Fruit fly (Drosophila melanogaster) whole organism, embryonic: ENCODE measurements around the gene CG42798.

ENCODE experiments used
- ATbp ChIP-seq: fragments of 200-800 bp; sonication (Bioruptor generic); optimal IDR thresholded peaks from 2 replicates; lab custom pipeline; 2017; ENCODE audit warnings: missing biosample characterization, mild to moderate bottlenecking, missing genetic modification characterization, missing genetic modification reagents
- Antp ChIP-seq: fragments of 200-800 bp; sonication (Bioruptor generic); optimal IDR thresholded peaks from 3 replicates; lab custom pipeline; 2016; ENCODE audit warnings: missing biosample characterization, missing genetic modification characterization
- Asciz ChIP-seq: fragments of 200-800 bp; sonication (Bioruptor generic); optimal IDR thresholded peaks from 2 replicates; lab custom pipeline; 2017; ENCODE audit warnings: missing biosample characterization, mild to moderate bottlenecking, missing genetic modification characterization, missing genetic modification reagents
- Atf3 ChIP-seq: fragments of 200-800 bp; sonication (Bioruptor generic); optimal IDR thresholded peaks from 3 replicates; lab custom pipeline; 2016; ENCODE audit warnings: missing biosample characterization, missing genetic modification characterization
- CG10147 ChIP-seq: fragments of 200-800 bp; sonication (Bioruptor generic); optimal IDR thresholded peaks from 2 replicates; lab custom pipeline; 2019; ENCODE audit warnings: missing biosample characterization, mild to moderate bottlenecking, missing genetic modification characterization, moderate library complexity
- CG10321 ChIP-seq: fragments of 200-800 bp; sonication (Bioruptor generic); IDR thresholded peaks from 2 replicates; pipeline ENCODE4 v1.3.6; 2022; ENCODE audit warnings: missing biosample characterization, missing genetic modification characterization
- CG13775 ChIP-seq: fragments of 200-800 bp; sonication (Bioruptor generic); optimal IDR thresholded peaks from 3 replicates; lab custom pipeline; 2017; ENCODE audit warnings: missing biosample characterization, mild to moderate bottlenecking, missing genetic modification characterization
- CG1602 ChIP-seq: fragments of 200-800 bp; sonication (Bioruptor generic); optimal IDR thresholded peaks from 3 replicates; lab custom pipeline; 2016; ENCODE audit warnings: missing biosample characterization, missing genetic modification characterization
- CG17385 ChIP-seq: fragments of 200-800 bp; sonication (Bioruptor generic); optimal IDR thresholded peaks from 3 replicates; lab custom pipeline; 2018; ENCODE audit warnings: missing biosample characterization, mild to moderate bottlenecking, missing genetic modification characterization
- CG2889 ChIP-seq: fragments of 200-800 bp; sonication (Bioruptor generic); IDR thresholded peaks from 3 replicates; pipeline ENCODE4 v1.3.6; 2022; ENCODE audit warnings: missing biosample characterization, missing genetic modification characterization
- CG32772 ChIP-seq: fragments of 200-800 bp; sonication (Bioruptor generic); IDR thresholded peaks from 2 replicates; pipeline ENCODE4 v1.3.6; 2022; ENCODE audit warnings: missing biosample characterization, missing genetic modification characterization
- CG34422 ChIP-seq: fragments of 200-800 bp; sonication (Bioruptor generic); IDR thresholded peaks from 3 replicates; pipeline ENCODE4 v1.3.6; 2022; ENCODE audit warnings: missing biosample characterization, missing genetic modification characterization
- CG4820 ChIP-seq: fragments of 200-800 bp; sonication (Bioruptor generic); optimal IDR thresholded peaks from 3 replicates; lab custom pipeline; 2016; ENCODE audit warnings: missing biosample characterization, missing genetic modification characterization
- CG6175 ChIP-seq: fragments of 200-800 bp; sonication (Bioruptor generic); IDR thresholded peaks from 3 replicates; pipeline ENCODE4 v1.3.6; 2022; ENCODE audit warnings: missing biosample characterization, missing genetic modification characterization
- CG7786 ChIP-seq: fragments of 200-800 bp; sonication (Bioruptor generic); optimal IDR thresholded peaks from 2 replicates; lab custom pipeline; 2016; ENCODE audit warnings: missing biosample characterization, missing genetic modification characterization
- CG7928 ChIP-seq: fragments of 200-800 bp; sonication (Bioruptor generic); optimal IDR thresholded peaks from 2 replicates; lab custom pipeline; 2017; ENCODE audit warnings: missing biosample characterization, mild to moderate bottlenecking, missing genetic modification characterization
- CG9609 ChIP-seq: fragments of 200-800 bp; sonication (Bioruptor generic); optimal IDR thresholded peaks from 3 replicates; lab custom pipeline; 2016; ENCODE audit warnings: missing biosample characterization, missing genetic modification characterization
- Chrac-16 ChIP-seq: fragments of 200-800 bp; sonication (Bioruptor generic); optimal IDR thresholded peaks from 3 replicates; lab custom pipeline; 2016; ENCODE audit warnings: missing biosample characterization, missing genetic modification characterization
- CrebB ChIP-seq: fragments of 200-800 bp; sonication (Bioruptor generic); optimal IDR thresholded peaks from 3 replicates; lab custom pipeline; 2018; ENCODE audit warnings: missing biosample characterization, mild to moderate bottlenecking, missing genetic modification characterization
- D ChIP-seq, 2 experiments: fragments of 200-800 bp in 1 of 2; fragments of >200 bp in 1 of 2; sonication (Bioruptor generic) in 1 of 2; optimal IDR thresholded peaks; 2 replicates in 1 of 2; 3 replicates in 1 of 2; lab custom pipeline; 2017; ENCODE audit warnings: mild to moderate bottlenecking in 1 of 2, missing biosample characterization in 1 of 2, missing genetic modification characterization in 1 of 2, missing genetic modification reagents in 1 of 2
- Drgx ChIP-seq: fragments of 200-800 bp; sonication (Bioruptor generic); IDR thresholded peaks from 2 replicates; pipeline ENCODE4 v1.3.6; 2022; ENCODE audit warnings: missing biosample characterization, missing genetic modification characterization
- H2.0 ChIP-seq: fragments of 200-800 bp; sonication (Bioruptor generic); IDR thresholded peaks from 2 replicates; pipeline ENCODE4 v1.3.6; 2022; ENCODE audit warnings: missing biosample characterization, missing genetic modification characterization
- HHEX ChIP-seq: fragments of 200-800 bp; sonication (Bioruptor generic); optimal IDR thresholded peaks from 3 replicates; lab custom pipeline; 2017; ENCODE audit warnings: missing biosample characterization, mild to moderate bottlenecking, missing genetic modification characterization, missing genetic modification reagents
- Hr51 ChIP-seq, 2 experiments: fragments of 200-800 bp; sonication (Bioruptor generic); optimal IDR thresholded peaks; 2 replicates in 1 of 2; 3 replicates in 1 of 2; lab custom pipeline; 2016 to 2018; ENCODE audit warnings: missing biosample characterization in 2 of 2, missing genetic modification characterization in 2 of 2, mild to moderate bottlenecking in 1 of 2, moderate library complexity in 1 of 2
- Hsf ChIP-seq: fragments of 200-800 bp; sonication (Bioruptor generic); optimal IDR thresholded peaks from 3 replicates; lab custom pipeline; 2016; ENCODE audit warnings: missing biosample characterization, missing genetic modification characterization
- Lim3 ChIP-seq: fragments of 200-800 bp; sonication (Bioruptor generic); IDR thresholded peaks from 2 replicates; pipeline ENCODE4 v1.3.6; 2022; ENCODE audit warnings: missing biosample characterization, missing genetic modification characterization
- Oaz ChIP-seq: fragments of 200-800 bp; sonication (Bioruptor generic); IDR thresholded peaks from 2 replicates; pipeline ENCODE4 v1.3.6; 2022; ENCODE audit warnings: missing biosample characterization, missing genetic modification characterization
- Opbp ChIP-seq: fragments of 200-800 bp; sonication (Bioruptor generic); IDR thresholded peaks from 3 replicates; pipeline ENCODE4 v1.3.6; 2022; ENCODE audit warnings: missing biosample characterization, missing genetic modification characterization; ENCODE audit not compliant: partially characterized antibody
- Optix ChIP-seq: fragments of 200-800 bp; sonication (Bioruptor generic); IDR thresholded peaks from 3 replicates; pipeline ENCODE4 v1.3.6; 2022; ENCODE audit warnings: missing biosample characterization, missing genetic modification characterization
- Rx ChIP-seq: fragments of 200-800 bp; sonication (Bioruptor generic); IDR thresholded peaks from 2 replicates; pipeline ENCODE4 v1.3.6; 2022; ENCODE audit warnings: missing biosample characterization, missing genetic modification characterization
- Sox102F ChIP-seq: fragments of 200-800 bp; sonication (Bioruptor generic); optimal IDR thresholded peaks from 2 replicates; lab custom pipeline; 2018; ENCODE audit warnings: missing biosample characterization, mild to moderate bottlenecking, missing genetic modification characterization, moderate library complexity
- Spps ChIP-seq: fragments of 200-800 bp; sonication (Bioruptor generic); optimal IDR thresholded peaks from 2 replicates; lab custom pipeline; 2018; ENCODE audit warnings: missing biosample characterization, mild to moderate bottlenecking, missing genetic modification characterization
- Taf1 ChIP-seq: fragments of 200-800 bp; sonication (Bioruptor generic); IDR thresholded peaks from 2 replicates; pipeline ENCODE4 v1.3.6; 2022; ENCODE audit warnings: missing biosample characterization, missing genetic modification characterization
- ac ChIP-seq: fragments of 200-800 bp; sonication (Bioruptor generic); optimal IDR thresholded peaks from 3 replicates; lab custom pipeline; 2017; ENCODE audit warnings: missing biosample characterization, mild to moderate bottlenecking, missing genetic modification characterization
- ap ChIP-seq: fragments of 200-800 bp; sonication (Bioruptor generic); IDR thresholded peaks from 2 replicates; pipeline ENCODE4 v1.3.6; 2022; ENCODE audit warnings: missing biosample characterization, missing genetic modification characterization
- bowl ChIP-seq: fragments of 200-800 bp; sonication (Bioruptor generic); IDR thresholded peaks from 2 replicates; pipeline ENCODE4 v1.3.6; 2022; ENCODE audit warnings: missing biosample characterization, missing genetic modification characterization
- cato ChIP-seq: fragments of 200-800 bp; sonication (Bioruptor generic); optimal IDR thresholded peaks from 2 replicates; lab custom pipeline; 2016; ENCODE audit warnings: missing biosample characterization, missing genetic modification characterization, borderline replicate concordance
- chm ChIP-seq: fragments of 200-800 bp; sonication (Bioruptor generic); IDR thresholded peaks from 2 replicates; pipeline ENCODE4 v1.3.6; 2022; ENCODE audit warnings: missing biosample characterization, missing genetic modification characterization
- emc ChIP-seq: fragments of 200-800 bp; sonication (Bioruptor generic); optimal IDR thresholded peaks from 2 replicates; lab custom pipeline; 2016; ENCODE audit warnings: missing biosample characterization, missing genetic modification characterization
- ftz-f1 ChIP-seq: fragments of 200-800 bp; sonication (Bioruptor generic); optimal IDR thresholded peaks from 2 replicates; lab custom pipeline; 2016; ENCODE audit warnings: missing biosample characterization, missing genetic modification characterization
- kni ChIP-seq: fragments of 200-800 bp; sonication (Bioruptor generic); optimal IDR thresholded peaks from 3 replicates; lab custom pipeline; 2017; ENCODE audit warnings: mild to moderate bottlenecking, missing biosample characterization, missing genetic modification reagents, missing genetic modification characterization
- lola ChIP-seq, 3 experiments: fragments of >200 bp in 2 of 3; fragments of 200-800 bp in 1 of 3; sonication (Bioruptor generic) in 1 of 3; optimal IDR thresholded peaks; 2 replicates each; lab custom pipeline; 2017 to 2019; ENCODE audit warnings: missing biosample characterization in 3 of 3, missing genetic modification characterization in 3 of 3, mild to moderate bottlenecking in 1 of 3, moderate library complexity in 1 of 3
- nerfin-1 ChIP-seq: fragments of 200-800 bp; sonication (Bioruptor generic); optimal IDR thresholded peaks from 3 replicates; lab custom pipeline; 2019; ENCODE audit warnings: missing biosample characterization, mild to moderate bottlenecking, missing genetic modification characterization, moderate library complexity
- pho ChIP-seq: fragments of 200-800 bp; sonication (Bioruptor generic); optimal IDR thresholded peaks from 2 replicates; lab custom pipeline; 2016; ENCODE audit warnings: missing biosample characterization, missing genetic modification characterization
- phol ChIP-seq: fragments of 200-800 bp; sonication (Bioruptor generic); optimal IDR thresholded peaks from 3 replicates; lab custom pipeline; 2018; ENCODE audit warnings: missing biosample characterization, mild to moderate bottlenecking, missing genetic modification characterization, moderate library complexity
- salm ChIP-seq: fragments of 200-800 bp; sonication (Bioruptor generic); optimal IDR thresholded peaks from 2 replicates; lab custom pipeline; 2018; ENCODE audit warnings: missing biosample characterization, mild to moderate bottlenecking, missing genetic modification characterization
- ttk ChIP-seq: fragments of 200-800 bp; sonication (Bioruptor generic); IDR thresholded peaks from 2 replicates; pipeline ENCODE4 v2.1.2; 2022; ENCODE audit warnings: missing biosample characterization, missing genetic modification characterization
- vnd ChIP-seq: fragments of 200-800 bp; sonication (Bioruptor generic); IDR thresholded peaks from 3 replicates; pipeline ENCODE4 v1.3.6; 2022; ENCODE audit warnings: missing biosample characterization, missing genetic modification characterization; ENCODE audit not compliant: partially characterized antibody
- wek ChIP-seq: fragments of 200-800 bp; sonication (Bioruptor generic); optimal IDR thresholded peaks from 3 replicates; lab custom pipeline; 2018; ENCODE audit warnings: missing biosample characterization, mild to moderate bottlenecking, missing genetic modification characterization, moderate library complexity
- zen ChIP-seq: fragments of 200-800 bp; sonication (Bioruptor generic); optimal IDR thresholded peaks from 3 replicates; lab custom pipeline; 2018; ENCODE audit warnings: missing biosample characterization, mild to moderate bottlenecking, missing genetic modification characterization, moderate library complexity

CG42798 gene

DNA sequence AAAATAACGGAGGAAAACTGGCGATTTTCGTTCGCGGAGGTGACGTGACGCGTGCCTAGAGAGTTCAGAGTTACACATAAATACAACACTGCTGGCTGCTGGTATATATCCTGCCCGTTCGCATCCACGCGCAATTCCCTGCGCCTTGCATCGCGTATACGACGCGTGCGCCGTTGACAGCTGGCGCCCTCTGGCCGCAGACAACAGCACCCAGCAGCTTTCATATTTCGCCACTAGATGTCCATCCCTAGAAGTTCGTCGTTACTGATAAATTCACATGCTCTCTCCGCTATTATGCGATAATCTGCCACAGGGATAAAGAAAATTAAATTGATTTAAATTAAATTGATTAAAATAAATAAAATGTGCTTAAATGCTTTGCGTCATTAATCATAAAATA is 4.0 kb upstream of the CG42798 start, which contains the start of gene Sur-8 (continued):
- TF ChIP-seq H2.0: peak; percentile 62
- peak; percentile 26 for TF ChIP-seq Atf3 (GFP tag; lab: Kevin White, UChicago)
- no peak for TF ChIP-seq salm
- TF ChIP-seq CG2889 (GFP tag; lab: Robert Waterston, UW): no peak
- TF ChIP-seq cato (GFP tag; lab: Kevin White, UChicago): no peak
- TF ChIP-seq bowl (GFP tag; lab: Robert Waterston, UW): 0 out of 2 replicates have a peak, but pooled peaks have one; percentile 5
- peak; percentile 50; the same call in 2 of the 3 replicates for TF ChIP-seq Opbp
- peak; percentile 37; the same call in 1 of the 2 replicates for TF ChIP-seq ap (GFP tag; lab: Robert Waterston, UW)
- TF ChIP-seq ftz-f1 (GFP tag; lab: Kevin White, UChicago): peak; percentile 38
- TF ChIP-seq ac (GFP tag; lab: Kevin White, UChicago): no peak
- TF ChIP-seq Sox102F (GFP tag; lab: Kevin White, UChicago): peak; percentile 68
- TF ChIP-seq CG7786: no peak
- peak; percentile 70 for TF ChIP-seq Rx (GFP tag; lab: Robert Waterston, UW)
- no peak for TF ChIP-seq lola (GFP tag; optimal IDR thresholded peaks at IDR 0.05; lab: Kevin White, UChicago)
- TF ChIP-seq CG32772 (GFP tag; lab: Robert Waterston, UW): peak; percentile 29; the same call in 1 of the 2 replicates
- TF ChIP-seq vnd: no peak
- peak; percentile 30 for TF ChIP-seq ATbp (GFP tag; lab: Kevin White, UChicago)
- no peak for TF ChIP-seq CrebB (tag; lab: Kevin White, UChicago)
- peak; percentile 75 for TF ChIP-seq Optix (GFP tag; lab: Robert Waterston, UW)
- 0 out of 2 replicates have a peak, but pooled peaks have one; percentile 45 for TF ChIP-seq Oaz (GFP tag; lab: Robert Waterston, UW)
- peak; percentile 57 for TF ChIP-seq CG1602 (GFP tag; lab: Kevin White, UChicago)
- TF ChIP-seq Chrac-16 (GFP tag; lab: Kevin White, UChicago): peak; percentile 73
- peak; percentile 51 for TF ChIP-seq CG9609 (GFP tag; lab: Kevin White, UChicago)
- peak; percentile 52 for TF ChIP-seq CG4820
- TF ChIP-seq pho (GFP tag; lab: Kevin White, UChicago): peak; percentile 1
- TF ChIP-seq chm (GFP tag; lab: Robert Waterston, UW): no peak
- no peak for TF ChIP-seq Drgx
- TF ChIP-seq D (optimal IDR thresholded peaks at IDR 0.05; lab: Kevin White, UChicago): no peak
- TF ChIP-seq D (GFP tag; optimal IDR thresholded peaks at IDR 0.05; lab: Kevin White, UChicago): peak; percentile 45
- TF ChIP-seq CG13775 (GFP tag; lab: Kevin White, UChicago): peak; percentile 30
- TF ChIP-seq Hsf (GFP tag; lab: Kevin White, UChicago): peak; percentile 77
- no peak for TF ChIP-seq Asciz (GFP tag; lab: Kevin White, UChicago)
- peak; percentile 64 for TF ChIP-seq ttk (GFP tag; lab: Robert Waterston, UW)
- TF ChIP-seq CG34422: peak; percentile 58; the same call in 2 of the 3 replicates
- peak; percentile 70 for TF ChIP-seq Antp (GFP tag; lab: Kevin White, UChicago)
- TF ChIP-seq wek (GFP tag; lab: Kevin White, UChicago): peak; percentile 25
- no peak for TF ChIP-seq kni (GFP tag; lab: Kevin White, UChicago)
- TF ChIP-seq HHEX: peak; percentile 71
- TF ChIP-seq zen (tag; lab: Kevin White, UChicago): peak; percentile 53
- no peak for TF ChIP-seq Spps
- peak in 1 of 2 experiments; percentile 17 for TF ChIP-seq Hr51 (GFP tag; optimal IDR thresholded peaks at IDR 0.05; lab: Kevin White, UChicago)
- TF ChIP-seq phol (tag; lab: Kevin White, UChicago): no peak
- no peak for TF ChIP-seq emc (GFP tag; lab: Kevin White, UChicago)
- peak; percentile 35 for TF ChIP-seq CG17385 (GFP tag; lab: Kevin White, UChicago)
- no peak for TF ChIP-seq Lim3 (GFP tag; lab: Robert Waterston, UW)
- TF ChIP-seq CG10321 (GFP tag; lab: Robert Waterston, UW): no peak
- no peak for TF ChIP-seq CG7928
- peak; percentile 51; the same call in 2 of the 3 replicates for TF ChIP-seq CG6175
- TF ChIP-seq nerfin-1 (tag; lab: Kevin White, UChicago): no peak
- 0 out of 2 replicates have a peak, but pooled peaks have one; percentile 27 for TF ChIP-seq Taf1
- no peak for TF ChIP-seq CG10147 (GFP tag; lab: Kevin White, UChicago)
